Worm (Caenorhabditis elegans): Measurements from ENCODE around the gene T27E7.4.

- TF ChIP-seq nhr-77 (tag; optimal IDR thresholded peaks at IDR 0.05) (no peak), fos-1 (tag; optimal IDR thresholded peaks at IDR 0.05) (no peak), ztf-4 (tag; optimal IDR thresholded peaks at IDR 0.05) (no peak), ceh-82 (tag; optimal IDR thresholded peaks at IDR 0.05) (no peak), fkh-2 (tag; optimal IDR thresholded peaks at IDR 0.05) (no peak), fkh-10 (GFP tag; optimal IDR thresholded peaks at IDR 0.05) (no peak), eor-1 (tag; optimal IDR thresholded peaks at IDR 0.05) (no peak), nhr-23 (tag; optimal IDR thresholded peaks at IDR 0.05) (no peak)
Observed at ce11 chrIV:14554788-14555187, 19.9 kb upstream of the T27E7.4 start, which contains the start of gene Y57G11B.6.
